Fruit fly (Drosophila melanogaster) S2 (cell line): ENCODE results near the gene Pdp.

ENCODE experiments used
- CG8478 ChIP-seq: fragments of >200 bp; optimal IDR thresholded peaks from 2 replicates; lab custom pipeline; 2018
- CTCF ChIP-seq, 2 experiments: fragments of >200 bp; optimal IDR thresholded peaks; 2 replicates each; lab custom pipeline; 2018

dm6 chrX:7688871-7689270 lies 45.6 kb downstream of the Pdp start:
- TF ChIP-seq CG8478 (lab: Kevin White, UChicago): no peak
- no peak for TF ChIP-seq CTCF (optimal IDR thresholded peaks at IDR 0.05; lab: Kevin White, UChicago)
